Fruit fly (Drosophila melanogaster) Kc167 (cell line): ENCODE results near the gene Msh6.

ENCODE experiments used
- Myc ChIP-seq: fragments of >200 bp; optimal IDR thresholded peaks from 2 replicates; lab custom pipeline; 2017; ENCODE audit warnings: missing external identifiers
- Sin3A ChIP-seq: fragments of >200 bp; optimal IDR thresholded peaks from 2 replicates; lab custom pipeline; 2018; ENCODE audit warnings: missing external identifiers
- psq ChIP-seq: fragments of >200 bp; optimal IDR thresholded peaks from 2 replicates; lab custom pipeline; 2017; ENCODE audit warnings: missing external identifiers
- ttk ChIP-seq: sonication (Bioruptor generic); optimal IDR thresholded peaks from 2 replicates; lab custom pipeline; 2017; ENCODE audit warnings: missing external identifiers

DNA sequence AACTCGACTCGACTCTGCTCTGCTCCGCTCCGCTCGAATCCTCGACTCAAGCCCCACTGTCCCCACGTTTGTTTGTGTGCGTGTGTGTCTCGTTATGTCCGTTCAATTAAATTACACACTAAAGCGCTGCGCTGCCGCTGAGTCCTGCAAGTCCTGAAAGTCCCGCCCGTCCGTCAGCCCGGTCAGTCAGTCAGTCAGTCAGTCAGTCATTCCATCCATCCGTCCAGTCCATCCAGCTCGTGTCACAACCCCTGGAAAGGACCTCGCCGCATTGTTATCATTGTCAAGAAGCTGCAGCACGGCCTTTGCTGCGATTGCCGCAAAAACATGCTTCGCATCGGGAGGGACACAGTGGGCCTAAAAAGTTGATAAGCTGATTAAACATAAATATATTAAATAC lies 10.6 kb upstream of the Msh6 start:
- no peak for TF ChIP-seq psq (lab: Kevin White, UChicago)
- TF ChIP-seq ttk (lab: Kevin White, UChicago): no peak
- TF ChIP-seq Myc (lab: Kevin White, UChicago): no peak
- no peak for TF ChIP-seq Sin3A
